Fruit fly (Drosophila melanogaster): ENCODE data around the gene Mgat3.

The Mgat3 gene

DNA sequence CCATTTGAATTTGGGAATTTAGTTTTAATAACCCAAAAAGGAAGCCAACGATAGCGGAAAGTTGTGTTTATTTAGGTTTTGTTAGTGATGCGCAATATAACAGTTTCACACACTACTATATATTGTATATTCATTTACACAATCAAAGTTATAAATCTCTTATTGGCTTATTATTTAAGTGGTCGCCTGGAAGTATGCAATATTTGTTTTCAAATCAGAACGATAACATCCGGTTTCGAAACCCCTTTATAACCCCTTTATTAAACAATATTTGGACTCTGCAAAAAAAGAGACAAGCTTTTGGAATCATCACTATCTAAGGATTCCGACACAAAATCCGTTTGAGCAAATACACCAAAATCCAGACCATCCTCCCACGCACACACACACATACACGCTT, 24.5 kb downstream of the Mgat3 start:
- peak; percentile 27 for TF ChIP-seq CG17801 (GFP tag; optimal IDR thresholded peaks at IDR 0.05; ENCODE audit: partially characterized antibody)

DNA sequence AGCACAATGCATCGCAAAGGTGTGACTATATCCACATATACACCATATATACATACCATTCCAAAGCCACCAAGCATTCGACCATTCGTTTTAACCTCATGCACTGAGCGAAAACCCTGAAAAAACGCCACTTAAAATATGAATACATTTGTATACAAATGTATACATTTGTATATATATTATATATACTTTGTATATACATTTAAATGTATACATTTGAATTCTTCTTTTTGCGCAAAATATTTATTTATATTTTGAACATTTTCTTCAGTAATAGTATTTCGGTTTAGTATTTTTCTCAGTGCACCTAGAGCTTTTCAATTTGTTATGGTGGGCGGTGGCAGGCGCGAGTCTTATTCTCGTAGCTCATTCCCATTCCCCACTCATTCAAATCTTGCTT, 26.0 kb downstream of the Mgat3 start:
- TF ChIP-seq CG17801 (GFP tag; optimal IDR thresholded peaks at IDR 0.05; ENCODE audit: partially characterized antibody), result no peak

DNA sequence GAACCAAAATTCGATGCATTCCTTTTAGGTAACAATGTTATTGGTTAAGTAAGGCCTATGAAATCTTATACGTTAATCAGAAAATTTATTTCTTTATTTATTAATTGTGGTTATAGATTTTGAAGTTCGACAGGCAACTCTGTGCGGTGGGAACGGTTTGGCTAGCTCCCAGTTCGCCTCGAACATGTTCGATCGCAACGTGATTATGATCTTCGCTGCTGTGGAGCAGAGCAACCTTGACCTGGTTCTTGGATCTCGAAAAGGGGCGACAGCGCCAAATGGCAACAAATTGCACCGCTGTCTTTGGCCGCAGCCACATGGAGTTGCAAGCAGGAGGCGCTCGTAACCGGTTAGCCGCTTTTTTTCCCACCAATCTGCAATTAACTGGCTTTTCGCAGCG, 28.1 kb downstream of the Mgat3 start:
- no peak for TF ChIP-seq CG17801 (GFP tag; optimal IDR thresholded peaks at IDR 0.05; ENCODE audit: partially characterized antibody)

DNA sequence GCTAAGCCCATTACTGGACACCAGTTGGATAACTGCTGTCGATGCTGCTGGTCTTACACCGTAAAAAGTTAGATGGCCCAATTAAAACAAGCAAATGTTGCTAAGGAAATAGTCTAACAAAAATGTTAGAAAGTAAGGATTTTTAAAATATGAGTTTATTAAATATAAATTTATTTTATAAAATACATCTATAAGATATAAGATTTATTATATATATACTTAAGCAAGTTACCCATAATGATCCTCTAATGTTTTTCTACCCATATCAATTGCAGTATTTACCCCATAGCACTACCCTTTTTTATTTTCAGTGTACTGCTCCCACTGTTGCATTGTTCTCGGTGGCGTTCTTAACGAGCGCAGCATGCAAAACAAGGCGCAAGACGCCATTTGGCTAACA, 36.1 kb downstream of the Mgat3 start:
- no peak for TF ChIP-seq CG17801 (GFP tag; optimal IDR thresholded peaks at IDR 0.05; ENCODE audit: partially characterized antibody)

DNA sequence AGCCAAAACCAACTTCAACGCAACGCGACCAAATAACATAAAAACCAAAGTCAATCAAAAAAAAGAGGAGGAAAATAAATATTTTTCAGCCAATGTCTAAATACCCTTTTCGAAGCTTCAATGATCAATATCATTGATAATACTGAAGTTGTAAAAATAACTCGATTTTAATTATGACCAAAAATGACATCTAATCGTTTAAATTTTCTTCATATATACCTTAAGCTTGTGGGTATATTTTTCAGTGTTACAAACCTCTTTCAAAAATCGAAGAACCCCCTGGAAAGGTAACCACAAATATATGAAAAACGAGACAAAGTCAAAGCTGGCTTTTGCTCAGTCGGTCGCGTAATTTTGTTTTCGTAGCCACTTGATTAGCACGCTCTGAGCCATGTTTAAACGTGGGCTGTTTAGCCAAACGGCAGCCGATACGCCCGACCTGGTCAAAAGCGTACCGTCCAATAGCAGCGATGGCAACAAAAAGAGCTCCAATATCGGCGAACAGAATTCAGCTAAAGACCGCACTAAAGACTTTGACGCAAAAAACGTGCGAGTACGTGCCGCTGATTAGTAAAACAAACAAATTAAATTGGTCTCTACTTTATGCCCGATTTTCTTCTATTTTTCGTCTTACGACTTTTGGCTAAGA, 37.2 kb downstream of the Mgat3 start:
- TF ChIP-seq CG17801 (GFP tag; optimal IDR thresholded peaks at IDR 0.05; ENCODE audit: partially characterized antibody), result peak; percentile 39

DNA sequence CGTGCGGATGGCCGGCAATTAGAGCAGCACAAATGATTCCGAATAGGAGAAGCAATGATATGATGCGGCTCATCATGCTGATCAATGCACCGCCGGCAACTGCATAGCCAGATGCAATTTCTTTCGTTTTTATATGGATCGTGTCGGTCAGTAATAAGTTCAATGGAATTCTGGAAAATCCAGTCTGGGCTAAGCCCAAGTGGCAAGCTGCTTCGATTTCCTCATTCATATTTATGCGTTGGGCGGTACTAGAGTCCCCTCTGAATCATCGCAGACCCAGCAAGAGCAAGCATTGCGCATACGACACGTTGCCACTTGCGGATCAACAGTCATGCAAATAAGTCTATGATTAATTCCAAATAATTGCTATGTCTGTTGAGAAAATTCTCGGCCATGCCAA, 38.9 kb downstream of the Mgat3 start, which contains the start of gene CG16978:
Gene CG16978, minus strand, starts transcription at position 101 of the 400 bp plus-strand sequence.
- TF ChIP-seq CG17801 (GFP tag; optimal IDR thresholded peaks at IDR 0.05; ENCODE audit: partially characterized antibody), result no peak

DNA sequence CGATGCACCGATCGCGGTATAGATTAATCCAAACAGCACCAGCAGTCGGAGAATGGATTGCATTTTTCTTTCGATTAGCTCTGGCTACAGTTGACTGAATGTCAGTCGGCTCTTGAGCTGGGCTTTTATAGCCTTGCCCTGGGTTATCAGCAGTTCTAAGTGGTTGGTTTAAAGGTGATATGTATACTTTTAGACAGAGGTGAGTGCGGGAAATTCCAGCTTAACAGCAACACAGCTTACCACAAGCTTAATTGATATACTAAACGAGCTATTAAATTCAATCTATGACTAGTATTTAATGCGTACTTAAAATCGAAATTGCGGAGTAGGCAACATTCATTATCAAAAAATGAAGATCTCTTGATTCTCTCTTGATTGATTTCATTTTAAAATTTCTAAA, 39.6 kb downstream of the Mgat3 start, which contains the start of gene CG9928:
Gene CG9928, minus strand, starts transcription at position 101 of the 400 bp plus-strand sequence.
- TF ChIP-seq CG17801 (GFP tag; optimal IDR thresholded peaks at IDR 0.05; ENCODE audit: partially characterized antibody), result no peak

DNA sequence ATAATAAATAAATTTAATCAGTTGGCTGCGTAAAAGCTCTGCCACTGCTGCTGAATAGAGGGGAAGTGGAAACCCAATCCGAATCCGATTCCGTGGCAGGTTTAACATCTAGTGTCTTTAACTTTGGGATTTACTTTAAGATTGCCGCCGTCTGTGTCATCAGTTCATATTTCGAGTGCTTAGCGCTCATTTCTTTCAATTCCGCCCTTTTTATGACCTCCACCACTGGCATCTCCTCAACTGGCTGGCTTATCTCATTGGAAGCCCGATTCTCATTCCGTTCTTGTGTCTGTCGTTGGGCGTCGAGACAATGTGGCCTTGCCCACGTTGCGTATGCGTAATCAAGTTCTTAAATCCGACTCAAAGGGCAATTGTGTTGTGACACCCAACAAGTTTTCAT, 41.5 kb downstream of the Mgat3 start:
- TF ChIP-seq CG17801 (GFP tag; optimal IDR thresholded peaks at IDR 0.05; ENCODE audit: partially characterized antibody), result no peak

DNA sequence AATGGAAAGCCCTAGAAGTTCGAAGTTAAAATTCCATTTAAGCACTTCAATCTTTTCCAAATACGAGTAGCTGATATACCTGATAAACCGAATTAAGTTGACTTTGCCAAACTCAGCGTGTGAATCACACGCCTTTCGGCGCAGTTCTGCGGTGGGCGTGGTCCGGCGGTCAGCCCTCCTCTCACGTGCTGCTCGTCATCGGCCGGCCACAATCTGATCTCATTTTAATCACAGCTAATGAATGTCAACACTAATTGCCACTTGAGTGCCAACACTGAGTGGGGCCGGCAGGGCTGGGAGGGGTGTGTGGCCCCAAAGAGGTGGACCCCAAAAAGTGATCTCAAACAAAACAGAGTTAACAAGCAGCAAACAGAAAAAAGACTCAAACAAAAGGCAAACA, 46.5 kb downstream of the Mgat3 start:
- no peak for TF ChIP-seq CG17801 (GFP tag; optimal IDR thresholded peaks at IDR 0.05; ENCODE audit: partially characterized antibody)
